Fruit fly (Drosophila melanogaster) whole organism, embryonic: Measurements from ENCODE around the gene Etfb.

Experiments
- Atf3 ChIP-seq: fragments of 200-800 bp; sonication (Bioruptor generic); optimal IDR thresholded peaks from 3 replicates; lab custom pipeline; 2016; ENCODE audit warnings: missing biosample characterization, missing genetic modification characterization
- CG10462 ChIP-seq: fragments of 200-800 bp; sonication (Bioruptor generic); optimal IDR thresholded peaks from 2 replicates; lab custom pipeline; 2016; ENCODE audit warnings: missing biosample characterization, missing genetic modification characterization
- CG10565 ChIP-seq: fragments of 200-800 bp; sonication (Bioruptor generic); optimal IDR thresholded peaks from 3 replicates; lab custom pipeline; 2016; ENCODE audit warnings: missing biosample characterization, mild to moderate bottlenecking, missing genetic modification characterization
- CG11398 ChIP-seq: fragments of 200-800 bp; sonication (Bioruptor generic); optimal IDR thresholded peaks from 2 replicates; lab custom pipeline; 2016; ENCODE audit warnings: missing biosample characterization, missing genetic modification characterization
- CG11696 ChIP-seq: fragments of 200-800 bp; sonication (Bioruptor generic); IDR thresholded peaks from 2 replicates; pipeline ENCODE4 v1.3.6; 2022; ENCODE audit warnings: missing biosample characterization, missing genetic modification characterization
- CG11723 ChIP-seq: fragments of 200-800 bp; sonication (Bioruptor generic); optimal IDR thresholded peaks from 2 replicates; lab custom pipeline; 2017; ENCODE audit warnings: missing biosample characterization, mild to moderate bottlenecking, missing genetic modification characterization
- CG1233 ChIP-seq: fragments of 200-800 bp; sonication (Bioruptor generic); optimal IDR thresholded peaks from 4 replicates; lab custom pipeline; 2018; ENCODE audit warnings: missing biosample characterization, mild to moderate bottlenecking, missing genetic modification characterization
- CG13287 ChIP-seq: fragments of 200-800 bp; sonication (Bioruptor generic); IDR thresholded peaks from 2 replicates; pipeline ENCODE4 v1.3.6; 2022; ENCODE audit warnings: missing biosample characterization, missing genetic modification characterization; ENCODE audit not compliant: partially characterized antibody
- CG13424 ChIP-seq: fragments of 200-800 bp; sonication (Bioruptor generic); optimal IDR thresholded peaks from 2 replicates; lab custom pipeline; 2019; ENCODE audit warnings: missing biosample characterization, mild to moderate bottlenecking, missing genetic modification characterization, moderate library complexity
- CG14050 ChIP-seq: fragments of 200-800 bp; sonication (Bioruptor generic); IDR thresholded peaks from 3 replicates; pipeline ENCODE4 v1.3.6; 2022; ENCODE audit warnings: missing biosample characterization, missing genetic modification characterization
- CG14860 ChIP-seq: fragments of 200-800 bp; sonication (Bioruptor generic); IDR thresholded peaks from 3 replicates; pipeline ENCODE4 v1.3.6; 2022; ENCODE audit warnings: missing biosample characterization, missing genetic modification characterization; ENCODE audit not compliant: partially characterized antibody
- CG15011 ChIP-seq: fragments of 200-800 bp; sonication (Bioruptor generic); optimal IDR thresholded peaks from 3 replicates; lab custom pipeline; 2018; ENCODE audit warnings: missing biosample characterization, mild to moderate bottlenecking, missing genetic modification characterization
- CG17328 ChIP-seq: fragments of 200-800 bp; sonication (Bioruptor generic); IDR thresholded peaks from 2 replicates; pipeline ENCODE4 v1.3.6; 2022; ENCODE audit warnings: missing biosample characterization, missing genetic modification characterization
- CG17361 ChIP-seq: fragments of 200-800 bp; sonication (Bioruptor generic); IDR thresholded peaks from 3 replicates; pipeline ENCODE4 v1.3.6; 2022; ENCODE audit warnings: missing biosample characterization, missing genetic modification characterization
- CG18619 ChIP-seq: fragments of 200-800 bp; sonication (Bioruptor generic); optimal IDR thresholded peaks from 3 replicates; lab custom pipeline; 2017; ENCODE audit warnings: missing biosample characterization, mild to moderate bottlenecking, missing genetic modification characterization
- CG2116 ChIP-seq: fragments of 200-800 bp; sonication (Bioruptor generic); optimal IDR thresholded peaks from 3 replicates; lab custom pipeline; 2018; ENCODE audit warnings: missing biosample characterization, mild to moderate bottlenecking, missing genetic modification characterization
- CG2678 ChIP-seq: fragments of 200-800 bp; sonication (Bioruptor generic); optimal IDR thresholded peaks from 3 replicates; lab custom pipeline; 2019; ENCODE audit warnings: missing biosample characterization, mild to moderate bottlenecking, missing genetic modification characterization, moderate library complexity
- CG3065 ChIP-seq: fragments of 200-800 bp; sonication (Bioruptor generic); optimal IDR thresholded peaks from 2 replicates; lab custom pipeline; 2016; ENCODE audit warnings: missing biosample characterization, missing genetic modification characterization
- CG31388 ChIP-seq: fragments of 200-800 bp; sonication (Bioruptor generic); optimal IDR thresholded peaks from 2 replicates; lab custom pipeline; 2016; ENCODE audit warnings: missing biosample characterization, missing genetic modification characterization
- CG34422 ChIP-seq: fragments of 200-800 bp; sonication (Bioruptor generic); IDR thresholded peaks from 3 replicates; pipeline ENCODE4 v1.3.6; 2022; ENCODE audit warnings: missing biosample characterization, missing genetic modification characterization
- CG5953 ChIP-seq: fragments of 200-800 bp; sonication (Bioruptor generic); IDR thresholded peaks from 2 replicates; pipeline ENCODE4 v1.3.6; 2022; ENCODE audit warnings: missing biosample characterization, missing genetic modification characterization
- CG6765 ChIP-seq: fragments of 200-800 bp; sonication (Bioruptor generic); optimal IDR thresholded peaks from 3 replicates; lab custom pipeline; 2017; ENCODE audit warnings: missing biosample characterization, mild to moderate bottlenecking, missing genetic modification characterization
- CG6791 ChIP-seq: fragments of 200-800 bp; sonication (Bioruptor generic); IDR thresholded peaks from 3 replicates; pipeline ENCODE4 v1.3.6; 2022; ENCODE audit warnings: missing biosample characterization, missing genetic modification characterization; ENCODE audit not compliant: partially characterized antibody
- CG9215 ChIP-seq: fragments of 200-800 bp; sonication (Bioruptor generic); IDR thresholded peaks from 2 replicates; pipeline ENCODE4 v1.3.6; 2022; ENCODE audit warnings: missing biosample characterization, missing genetic modification characterization
- D19B ChIP-seq: fragments of 200-800 bp; sonication (Bioruptor generic); optimal IDR thresholded peaks from 2 replicates; lab custom pipeline; 2017; ENCODE audit warnings: missing biosample characterization, mild to moderate bottlenecking, missing genetic modification characterization
- Deaf1 ChIP-seq: fragments of 200-800 bp; optimal IDR thresholded peaks from 3 replicates; lab custom pipeline; 2019; ENCODE audit warnings: missing biosample characterization, mild to moderate bottlenecking, missing genetic modification characterization, moderate library complexity
- Drgx ChIP-seq: fragments of 200-800 bp; sonication (Bioruptor generic); IDR thresholded peaks from 2 replicates; pipeline ENCODE4 v1.3.6; 2022; ENCODE audit warnings: missing biosample characterization, missing genetic modification characterization
- Ets97D ChIP-seq: fragments of 200-800 bp; sonication (Bioruptor generic); optimal IDR thresholded peaks from 3 replicates; lab custom pipeline; 2016; ENCODE audit warnings: missing biosample characterization, missing genetic modification characterization
- Fer2 ChIP-seq: fragments of 200-800 bp; sonication (Bioruptor generic); optimal IDR thresholded peaks from 2 replicates; lab custom pipeline; 2018; ENCODE audit warnings: missing biosample characterization, mild to moderate bottlenecking, missing genetic modification characterization, moderate library complexity
- Myb ChIP-seq: fragments of 200-800 bp; sonication (Bioruptor generic); optimal IDR thresholded peaks from 2 replicates; lab custom pipeline; 2016; ENCODE audit warnings: missing biosample characterization, missing genetic modification characterization
- Nf-YA ChIP-seq: fragments of 200-800 bp; sonication (Bioruptor generic); IDR thresholded peaks from 2 replicates; pipeline ENCODE4 v1.3.6; 2022; ENCODE audit warnings: missing biosample characterization, missing genetic modification characterization
- Oaz ChIP-seq: fragments of 200-800 bp; sonication (Bioruptor generic); IDR thresholded peaks from 2 replicates; pipeline ENCODE4 v1.3.6; 2022; ENCODE audit warnings: missing biosample characterization, missing genetic modification characterization
- Sry-δ ChIP-seq: fragments of 200-800 bp; sonication (Bioruptor generic); optimal IDR thresholded peaks from 2 replicates; lab custom pipeline; 2016; ENCODE audit warnings: missing biosample characterization, missing genetic modification characterization
- cg ChIP-seq: fragments of 200-800 bp; sonication (Bioruptor generic); optimal IDR thresholded peaks from 3 replicates; lab custom pipeline; 2019; ENCODE audit warnings: missing biosample characterization, mild to moderate bottlenecking, missing genetic modification characterization, moderate library complexity
- crp ChIP-seq, 2 experiments: fragments of 200-800 bp; sonication (Bioruptor generic); optimal IDR thresholded peaks; 2 replicates in 1 of 2; 3 replicates in 1 of 2; lab custom pipeline; 2017; ENCODE audit warnings: missing biosample characterization in 2 of 2, missing genetic modification characterization in 2 of 2, mild to moderate bottlenecking in 1 of 2, moderate library complexity in 1 of 2
- gro ChIP-seq: fragments of 200-800 bp; sonication (Bioruptor generic); optimal IDR thresholded peaks from 2 replicates; lab custom pipeline; 2016; ENCODE audit warnings: missing biosample characterization, missing genetic modification characterization
- gsb ChIP-seq: fragments of 200-800 bp; sonication (Bioruptor generic); IDR thresholded peaks from 2 replicates; pipeline ENCODE4 v1.3.6; 2022; ENCODE audit warnings: missing biosample characterization, missing genetic modification characterization
- insv ChIP-seq, 2 experiments: fragments of 200-800 bp; sonication (Bioruptor generic); optimal IDR thresholded peaks; 3 replicates each; lab custom pipeline; 2016 to 2018; ENCODE audit warnings: missing biosample characterization in 2 of 2, missing genetic modification characterization in 2 of 2
- onecut ChIP-seq: fragments of 200-800 bp; sonication (Bioruptor generic); IDR thresholded peaks from 2 replicates; pipeline ENCODE4 v1.3.6; 2022; ENCODE audit warnings: missing biosample characterization, missing genetic modification characterization
- pb ChIP-seq: fragments of 200-800 bp; sonication (Bioruptor generic); optimal IDR thresholded peaks from 3 replicates; lab custom pipeline; 2016; ENCODE audit warnings: missing biosample characterization, missing genetic modification characterization
- psq ChIP-seq: fragments of 200-800 bp; sonication (Bioruptor generic); optimal IDR thresholded peaks from 2 replicates; lab custom pipeline; 2017; ENCODE audit warnings: missing biosample characterization, missing genetic modification characterization
- pzg ChIP-seq: fragments of 200-800 bp; sonication (Bioruptor generic); optimal IDR thresholded peaks from 3 replicates; lab custom pipeline; 2018; ENCODE audit warnings: missing biosample characterization, mild to moderate bottlenecking, missing genetic modification characterization, moderate library complexity
- ranshi ChIP-seq: fragments of 200-800 bp; sonication (Bioruptor generic); IDR thresholded peaks from 2 replicates; pipeline ENCODE4 v1.3.6; 2022; ENCODE audit warnings: missing biosample characterization, missing genetic modification characterization
- repo ChIP-seq: fragments of 200-800 bp; sonication (Bioruptor generic); optimal IDR thresholded peaks from 2 replicates; lab custom pipeline; 2016; ENCODE audit warnings: missing biosample characterization, missing genetic modification characterization
- shn ChIP-seq: fragments of 200-800 bp; sonication (Bioruptor generic); optimal IDR thresholded peaks from 3 replicates; lab custom pipeline; 2016; ENCODE audit warnings: missing biosample characterization, missing genetic modification characterization
- slbo ChIP-seq: fragments of 200-800 bp; sonication (Bioruptor generic); IDR thresholded peaks from 2 replicates; pipeline ENCODE4 v1.3.6; 2022; ENCODE audit warnings: missing biosample characterization, missing genetic modification characterization
- sqz ChIP-seq: fragments of 200-800 bp; sonication (Bioruptor generic); optimal IDR thresholded peaks from 3 replicates; lab custom pipeline; 2018; ENCODE audit warnings: missing biosample characterization, mild to moderate bottlenecking, missing genetic modification characterization
- stc ChIP-seq: fragments of 200-800 bp; sonication (Bioruptor generic); IDR thresholded peaks from 2 replicates; pipeline ENCODE4 v1.3.6; 2022; ENCODE audit warnings: missing biosample characterization, missing genetic modification characterization
- tna ChIP-seq: fragments of 200-800 bp; sonication (Bioruptor generic); IDR thresholded peaks from 2 replicates; pipeline ENCODE4 v1.3.6; 2022; ENCODE audit warnings: missing biosample characterization, missing genetic modification characterization; ENCODE audit not compliant: partially characterized antibody
- toy ChIP-seq: fragments of 200-800 bp; sonication (Bioruptor generic); IDR thresholded peaks from 2 replicates; pipeline ENCODE4 v1.3.6; 2022; ENCODE audit warnings: missing biosample characterization, missing genetic modification characterization
- tx ChIP-seq: fragments of 200-800 bp; sonication (Bioruptor generic); optimal IDR thresholded peaks from 2 replicates; lab custom pipeline; 2016; ENCODE audit warnings: missing biosample characterization, missing genetic modification characterization

Etfb gene

DNA sequence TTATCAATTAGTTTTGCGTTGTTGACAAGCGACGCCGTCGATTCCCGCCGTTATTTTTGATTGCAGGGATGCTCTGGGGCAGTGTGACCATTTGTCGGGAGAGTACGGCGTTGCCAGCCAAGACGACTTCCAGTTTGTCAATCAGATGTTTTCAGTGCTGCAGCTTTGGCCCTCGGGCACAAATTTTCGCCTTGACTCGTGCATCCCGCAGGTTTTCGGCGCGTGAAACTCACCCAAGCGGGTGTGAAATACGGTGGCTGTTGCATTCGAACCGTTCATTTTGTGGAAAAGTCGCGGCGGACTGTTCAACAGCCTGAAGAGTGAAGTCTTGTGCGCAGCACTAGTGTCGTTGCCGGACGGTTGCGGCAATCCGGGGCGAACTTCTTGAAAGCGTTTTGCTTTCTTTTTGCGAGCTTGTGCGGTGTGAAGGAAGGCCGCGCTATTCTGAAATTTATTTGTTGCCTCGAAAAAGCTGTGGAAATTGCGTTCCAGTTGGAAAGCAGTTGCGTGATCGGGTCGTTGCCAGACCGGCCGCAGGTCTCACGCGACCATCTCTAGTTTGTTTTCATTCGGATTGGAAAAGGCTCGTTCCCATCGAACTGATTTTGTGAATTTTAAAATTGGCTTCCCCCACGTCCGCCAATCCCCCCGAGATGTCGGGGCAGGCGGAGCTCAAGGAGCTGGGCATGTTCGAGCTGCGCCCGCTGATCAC, 4.1 kb upstream of the Etfb start, which contains the start of the genes ca and ncd (continued):
- TF ChIP-seq CG11398 (GFP tag; lab: Kevin White, UChicago) (no peak), tna (GFP tag; lab: Robert Waterston, UW) (peak; percentile 29; the same call in 1 of the 2 replicates), gro (GFP tag; lab: Kevin White, UChicago) (no peak), CG31388 (GFP tag; lab: Kevin White, UChicago) (no peak), CG17361 (GFP tag; lab: Robert Waterston, UW) (no peak), CG3065 (no peak), CG13287 (GFP tag; lab: Robert Waterston, UW) (peak; percentile 80), onecut (GFP tag; lab: Robert Waterston, UW) (no peak; the same call in 1 of the 2 replicates), repo (GFP tag; lab: Kevin White, UChicago) (no peak), cg (GFP tag; lab: Kevin White, UChicago) (no peak), Sry-δ (GFP tag; lab: Kevin White, UChicago) (peak; percentile 87), stc (GFP tag; lab: Robert Waterston, UW) (no peak), pb (GFP tag; lab: Kevin White, UChicago) (no peak), crp (GFP tag; optimal IDR thresholded peaks at IDR 0.05; lab: Kevin White, UChicago) (peak; percentile 41 to 88), Atf3 (GFP tag; lab: Kevin White, UChicago) (no peak), CG11723 (GFP tag; lab: Kevin White, UChicago) (no peak), shn (GFP tag; lab: Kevin White, UChicago) (no peak), slbo (GFP tag; lab: Robert Waterston, UW) (no peak), D19B (no peak), Drgx (GFP tag; lab: Robert Waterston, UW) (no peak), Ets97D (GFP tag; lab: Kevin White, UChicago) (peak; percentile 46), gsb (GFP tag; lab: Robert Waterston, UW) (no peak), CG15011 (GFP tag; lab: Kevin White, UChicago) (no peak), toy (GFP tag; lab: Robert Waterston, UW) (no peak), Myb (GFP tag; lab: Kevin White, UChicago) (peak; percentile 93), CG14860 (GFP tag; lab: Robert Waterston, UW) (no peak), CG6765 (no peak), CG13424 (tag; lab: Kevin White, UChicago) (no peak), CG14050 (no peak), sqz (GFP tag; lab: Kevin White, UChicago) (no peak), CG10462 (GFP tag; lab: Kevin White, UChicago) (no peak), CG10565 (GFP tag; lab: Kevin White, UChicago) (no peak), CG1233 (no peak), pzg (GFP tag; lab: Kevin White, UChicago) (peak; percentile 68), Nf-YA (GFP tag; lab: Robert Waterston, UW) (no peak), CG2678 (tag; lab: Kevin White, UChicago) (no peak), CG9215 (GFP tag; lab: Robert Waterston, UW) (peak; percentile 80), CG18619 (no peak), Oaz (no peak), CG11696 (no peak), CG34422 (no peak), psq (GFP tag; lab: Kevin White, UChicago) (no peak), CG2116 (peak; percentile 99), insv (GFP tag; optimal IDR thresholded peaks at IDR 0.05; lab: Kevin White, UChicago) (peak; percentile 46 to 95), CG6791 (GFP tag; lab: Robert Waterston, UW) (0 out of 3 replicates have a peak, but pooled peaks have one; percentile 44), CG17328 (GFP tag; lab: Robert Waterston, UW) (no peak), tx (no peak), ranshi (no peak), CG5953 (GFP tag; lab: Robert Waterston, UW) (no peak), Deaf1 (no peak), Fer2 (tag; lab: Kevin White, UChicago) (no peak)
